Fruit fly (Drosophila melanogaster) whole organism, adult: ENCODE data around the gene RpS9.

Experiments
- Hr96 ChIP-seq: fragments of 200-800 bp; sonication (Bioruptor generic); optimal IDR thresholded peaks from 2 replicates; lab custom pipeline; 2016; ENCODE audit warnings: missing biosample characterization, missing genetic modification characterization
- kay ChIP-seq: fragments of 200-800 bp; sonication (Bioruptor generic); peaks from one replicate; lab custom pipeline; 2016; ENCODE audit warnings: missing biosample characterization, missing genetic modification characterization, borderline replicate concordance
- tj ChIP-seq: fragments of 200-800 bp; sonication (Bioruptor generic); optimal IDR thresholded peaks from 3 replicates; lab custom pipeline; 2017; ENCODE audit warnings: missing biosample characterization, mild to moderate bottlenecking, missing genetic modification characterization, moderate library complexity

- TF ChIP-seq kay (GFP tag; lab: Kevin White, UChicago) (no peak), tj (GFP tag; lab: Kevin White, UChicago) (no peak), Hr96 (no peak)
Observed at dm6 chr3L:9489133-9489532, 22.2 kb downstream of the RpS9 start, which contains the start of gene CG32036.
